Worm (Caenorhabditis elegans): ENCODE results near the gene B0348.2.

DNA sequence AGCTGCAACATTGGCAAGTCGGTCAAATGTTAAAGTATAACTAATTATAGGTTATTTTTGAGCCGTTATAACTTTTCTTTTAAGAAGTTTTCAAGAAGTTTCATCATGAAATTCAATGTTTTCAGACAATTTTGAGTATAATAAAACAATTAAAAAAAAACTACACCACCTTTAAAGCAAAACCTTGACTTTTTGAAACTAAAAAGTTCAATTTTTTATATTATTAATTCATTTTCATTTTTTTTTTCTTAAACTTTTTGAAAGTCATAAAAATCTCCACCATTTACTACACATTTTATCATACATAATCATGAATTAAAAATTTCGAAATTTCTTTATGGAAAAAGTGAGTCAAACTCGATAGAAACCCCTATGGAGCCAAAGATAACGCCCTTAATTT, at the start of gene B0348.2:
- TF ChIP-seq nhr-237 (tag; optimal IDR thresholded peaks at IDR 0.05) (no peak), fkh-10 (GFP tag; optimal IDR thresholded peaks at IDR 0.05) (no peak), aly-2 (tag; optimal IDR thresholded peaks at IDR 0.05) (no peak), egl-5 (tag; optimal IDR thresholded peaks at IDR 0.05) (no peak), elt-3 (tag; optimal IDR thresholded peaks at IDR 0.05) (no peak), ceh-82 (tag; optimal IDR thresholded peaks at IDR 0.05) (no peak), fos-1 (tag; optimal IDR thresholded peaks at IDR 0.05) (no peak), lin-15B (tag; optimal IDR thresholded peaks at IDR 0.05) (no peak), daf-12 (tag; optimal IDR thresholded peaks at IDR 0.05) (no peak), skn-1 (tag; optimal IDR thresholded peaks at IDR 0.05) (no peak), jun-1 (tag; optimal IDR thresholded peaks at IDR 0.05) (no peak), ama-1 (optimal IDR thresholded peaks at IDR 0.05) (no peak), ztf-11 (tag; optimal IDR thresholded peaks at IDR 0.05) (no peak)

All from whole organism, L3 larva.